Fruit fly (Drosophila melanogaster): ENCODE data around the gene CG8927.
A peak's percentile ranks its signal among the peaks of the same experiment; 100 is the strongest.

Gene CG8927

DNA sequence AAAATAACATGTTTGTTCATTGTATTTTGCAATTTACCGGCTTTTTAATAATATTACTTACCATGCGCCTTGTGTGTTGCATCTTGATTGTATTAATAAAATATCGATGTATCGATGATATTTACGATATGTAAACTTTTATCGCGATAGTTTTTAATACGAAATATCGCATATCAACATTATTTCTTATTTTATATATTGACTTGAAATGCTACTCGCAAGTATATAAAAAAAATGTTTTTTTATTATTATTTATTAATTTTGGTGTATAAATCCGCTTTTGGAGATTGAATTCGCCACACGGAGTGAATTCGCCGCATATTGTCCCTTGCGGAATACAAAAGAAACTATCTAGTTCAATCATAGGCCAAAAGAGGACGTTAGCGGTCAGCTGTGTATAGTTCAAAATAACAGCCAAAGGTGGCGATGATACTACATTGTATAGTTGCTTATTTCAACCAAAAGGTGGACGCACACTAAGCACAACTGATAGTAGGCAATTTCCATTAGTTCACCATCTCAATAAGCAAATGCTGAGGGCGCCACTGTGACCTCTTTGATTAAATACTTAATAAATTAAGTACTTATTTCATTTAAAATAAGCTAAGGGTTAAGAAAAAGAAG is 24.4 kb downstream of the CG8927 start, which contains the start of gene mtSSB (continued):
- TF ChIP-seq h (GFP tag; optimal IDR thresholded peaks at IDR 0.05) (peak; percentile 91), Hr83 (GFP tag; optimal IDR thresholded peaks at IDR 0.05; ENCODE audit: poor library complexity, severe bottlenecking) (peak; percentile 98), pan (optimal IDR thresholded peaks at IDR 0.05) (no peak), Jra (GFP tag; optimal IDR thresholded peaks at IDR 0.05) (peak; percentile 83), sv (GFP tag; optimal IDR thresholded peaks at IDR 0.05) (peak; percentile 69), Myc (optimal IDR thresholded peaks at IDR 0.05) (peak; percentile 95), dl (GFP tag; optimal IDR thresholded peaks at IDR 0.05; ENCODE audit: insufficient read depth in 1 of 2, partially characterized antibody in 2 of 2) (peak in 1 of 2 experiments; percentile 2), CrebA (GFP tag; optimal IDR thresholded peaks at IDR 0.05; ENCODE audit: borderline replicate concordance) (no peak)

dm6 chr3R:16206162-16206561 is 25.3 kb downstream of the CG8927 start:
- TF ChIP-seq Sp1 (GFP tag; optimal IDR thresholded peaks at IDR 0.05) (peak; percentile 18), dsf (GFP tag; optimal IDR thresholded peaks at IDR 0.05; ENCODE audit: borderline replicate concordance) (no peak), Mio (GFP tag; optimal IDR thresholded peaks at IDR 0.05) (no peak), HLH106 (tag; optimal IDR thresholded peaks at IDR 0.05) (peak; percentile 6), OdsH (GFP tag; optimal IDR thresholded peaks at IDR 0.05) (no peak)

dm6 chr3R:16207074-16207609 is 26.3 kb downstream of the CG8927 start:
- TF ChIP-seq Myc (optimal IDR thresholded peaks at IDR 0.05) (no peak), woc (GFP tag; optimal IDR thresholded peaks at IDR 0.05) (peak; percentile 44), Dif (GFP tag; optimal IDR thresholded peaks at IDR 0.05; ENCODE audit: partially characterized antibody) (peak; percentile 51), pan (optimal IDR thresholded peaks at IDR 0.05) (no peak), dl (GFP tag; optimal IDR thresholded peaks at IDR 0.05; ENCODE audit: insufficient read depth in 1 of 2, partially characterized antibody in 2 of 2) (peak in 1 of 2 experiments; percentile 13), fru (GFP tag; optimal IDR thresholded peaks at IDR 0.05) (peak; percentile 10), Hr78 (GFP tag; optimal IDR thresholded peaks at IDR 0.05) (no peak), ey (GFP tag; optimal IDR thresholded peaks at IDR 0.05) (no peak), OdsH (GFP tag; optimal IDR thresholded peaks at IDR 0.05) (peak; percentile 28), CrebA (GFP tag; optimal IDR thresholded peaks at IDR 0.05; ENCODE audit: borderline replicate concordance) (peak; percentile 93), CG9705 (GFP tag; optimal IDR thresholded peaks at IDR 0.05) (peak; percentile 14), Jra (GFP tag; optimal IDR thresholded peaks at IDR 0.05) (peak; percentile 44), GATAd (GFP tag; optimal IDR thresholded peaks at IDR 0.05) (no peak), Mio (GFP tag; optimal IDR thresholded peaks at IDR 0.05) (no peak), Rel (GFP tag; optimal IDR thresholded peaks at IDR 0.05) (peak; percentile 59), Rel (tag; optimal IDR thresholded peaks at IDR 0.05) (peak; percentile 75), sage (GFP tag; optimal IDR thresholded peaks at IDR 0.05) (peak; percentile 29), sv (GFP tag; optimal IDR thresholded peaks at IDR 0.05) (no peak), usp (GFP tag; optimal IDR thresholded peaks at IDR 0.05) (no peak), Hr83 (GFP tag; optimal IDR thresholded peaks at IDR 0.05; ENCODE audit: poor library complexity, severe bottlenecking) (peak; percentile 66), HLH106 (tag; optimal IDR thresholded peaks at IDR 0.05) (peak; percentile 0), Vsx2 (GFP tag; optimal IDR thresholded peaks at IDR 0.05; ENCODE audit: partially characterized antibody) (peak; percentile 46), psq (GFP tag; optimal IDR thresholded peaks at IDR 0.05) (peak; percentile 70), Abd-B (GFP tag; optimal IDR thresholded peaks at IDR 0.05) (no peak), Hnf4 (GFP tag; optimal IDR thresholded peaks at IDR 0.05) (peak; percentile 63), foxo (GFP tag; optimal IDR thresholded peaks at IDR 0.05) (peak; percentile 16 to 17), brk (GFP tag; optimal IDR thresholded peaks at IDR 0.05) (peak; percentile 90), dmrt93B (GFP tag; optimal IDR thresholded peaks at IDR 0.05) (peak; percentile 35), jim (GFP tag; optimal IDR thresholded peaks at IDR 0.05) (peak; percentile 24), lola (GFP tag; optimal IDR thresholded peaks at IDR 0.05) (no peak), rgr (GFP tag; optimal IDR thresholded peaks at IDR 0.05) (peak; percentile 37), CG32264 (GFP tag; optimal IDR thresholded peaks at IDR 0.05) (peak; percentile 51), Sp1 (GFP tag; optimal IDR thresholded peaks at IDR 0.05) (peak; percentile 41), h (GFP tag; optimal IDR thresholded peaks at IDR 0.05) (peak; percentile 77), br (GFP tag; optimal IDR thresholded peaks at IDR 0.05) (peak; percentile 77), N (GFP tag; optimal IDR thresholded peaks at IDR 0.05) (no peak), tai (GFP tag; optimal IDR thresholded peaks at IDR 0.05) (peak; percentile 66), Dfd (GFP tag; optimal IDR thresholded peaks at IDR 0.05) (peak; percentile 52), dsf (GFP tag; optimal IDR thresholded peaks at IDR 0.05; ENCODE audit: borderline replicate concordance) (no peak)

Data from whole organism, wandering third instar larva.